Worm (Caenorhabditis elegans): Measurements from ENCODE around the gene Y57G11B.8.

Y57G11B.8 gene

DNA sequence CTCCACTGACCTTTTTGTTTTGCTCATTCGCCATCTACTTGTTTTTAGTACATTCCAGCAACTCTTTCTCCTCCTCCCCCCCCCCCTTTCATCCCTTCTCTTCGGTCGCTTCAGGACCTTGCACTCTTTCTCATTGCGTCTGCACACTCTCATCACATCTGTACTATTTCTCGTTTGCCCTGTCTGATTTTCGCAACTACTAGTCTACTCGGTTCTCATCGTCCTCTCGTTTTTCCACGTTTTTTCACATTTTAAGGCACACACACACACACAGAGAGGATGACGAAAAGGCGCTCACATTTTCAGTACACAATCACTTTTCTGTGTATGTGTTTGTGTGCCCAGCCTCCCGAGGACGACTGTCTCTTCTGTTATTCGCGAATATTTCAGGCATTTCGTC, 42.0 kb upstream of the Y57G11B.8 start (continued):
- TF ChIP-seq R02D3.7 (tag; optimal IDR thresholded peaks at IDR 0.05), result no peak
- TF ChIP-seq mdt-29 (GFP tag; IDR thresholded peaks at IDR 0.05), result no peak
- TF ChIP-seq daf-8 (GFP tag; IDR thresholded peaks at IDR 0.05), result no peak
- no peak for TF ChIP-seq snpc-4 (tag; optimal IDR thresholded peaks at IDR 0.05)
- no peak for TF ChIP-seq set-16 (GFP tag; IDR thresholded peaks at IDR 0.05)
- no peak for TF ChIP-seq nhr-77 (tag; optimal IDR thresholded peaks at IDR 0.05)
- no peak for TF ChIP-seq lin-38 (GFP tag; IDR thresholded peaks at IDR 0.05)
- no peak for TF ChIP-seq nhr-102 (tag; optimal IDR thresholded peaks at IDR 0.05)
- no peak for TF ChIP-seq nhr-48 (tag; optimal IDR thresholded peaks at IDR 0.05)
- peak; percentile 45 to 54 for TF ChIP-seq lsy-2 (tag; optimal IDR thresholded peaks at IDR 0.05)
- TF ChIP-seq daf-16 (GFP tag; optimal IDR thresholded peaks at IDR 0.05), result peak in 1 of 2 experiments; percentile 87
- TF ChIP-seq daf-16 (tag; optimal IDR thresholded peaks at IDR 0.05), result peak; percentile 84
- TF ChIP-seq ceh-44 (GFP tag; IDR thresholded peaks at IDR 0.05), result no peak
- TF ChIP-seq hif-1 (tag; optimal IDR thresholded peaks at IDR 0.05), result peak in 1 of 2 experiments; percentile 41
- no peak for TF ChIP-seq lin-1 (GFP tag; IDR thresholded peaks at IDR 0.05)
- no peak for TF ChIP-seq dpl-1 (GFP tag; optimal IDR thresholded peaks at IDR 0.05)
- no peak for TF ChIP-seq egl-27 (tag; optimal IDR thresholded peaks at IDR 0.05)
- peak; percentile 74 for TF ChIP-seq nhr-11 (tag; optimal IDR thresholded peaks at IDR 0.05)
- no peak for TF ChIP-seq tag-97 (GFP tag; IDR thresholded peaks at IDR 0.05)
- TF ChIP-seq unc-39 (tag; optimal IDR thresholded peaks at IDR 0.05), result no peak
- no peak for TF ChIP-seq zfp-3 (GFP tag; conservative IDR thresholded peaks at IDR 0.05)

ce11 chrIV:14620042-14620441, 41.5 kb upstream of the Y57G11B.8 start:
- TF ChIP-seq daf-16 (GFP tag; optimal IDR thresholded peaks at IDR 0.05) (no peak), daf-16 (tag; optimal IDR thresholded peaks at IDR 0.05) (peak; percentile 56), unc-62 (GFP tag; optimal IDR thresholded peaks at IDR 0.05 in 1 of 2) (peak in 1 of 2 experiments; percentile 51), unc-62 (tag; optimal IDR thresholded peaks at IDR 0.05) (no peak), pha-4 (GFP tag; IDR thresholded peaks at IDR 0.05) (0 out of 2 replicates have a peak, but pooled peaks have one; percentile 5), pha-4 (tag; optimal IDR thresholded peaks at IDR 0.05) (no peak), nhr-28 (tag; optimal IDR thresholded peaks at IDR 0.05) (peak; percentile 10), dve-1 (tag; optimal IDR thresholded peaks at IDR 0.05; ENCODE audit: insufficient read depth) (peak; percentile 28), ceh-32 (tag; optimal IDR thresholded peaks at IDR 0.05; ENCODE audit: poor library complexity) (no peak), daf-19 (GFP tag; conservative IDR thresholded peaks at IDR 0.05) (no peak), dmd-6 (GFP tag; IDR thresholded peaks at IDR 0.05) (peak; percentile 68)

ce11 chrIV:14618551-14618950, 40.1 kb upstream of the Y57G11B.8 start:
- TF ChIP-seq Y105C5A.15 (GFP tag; IDR thresholded peaks at IDR 0.05), result no peak
- TF ChIP-seq dmd-8 (GFP tag; IDR thresholded peaks at IDR 0.05), result no peak
- no peak for TF ChIP-seq lim-7 (GFP tag; IDR thresholded peaks at IDR 0.05)
- no peak for TF ChIP-seq unc-130 (GFP tag; optimal IDR thresholded peaks at IDR 0.05)
- no peak for TF ChIP-seq zfp-3 (GFP tag; conservative IDR thresholded peaks at IDR 0.05)
- no peak for TF ChIP-seq ceh-20 (GFP tag; IDR thresholded peaks at IDR 0.05)
- TF ChIP-seq gei-8 (GFP tag; optimal IDR thresholded peaks at IDR 0.05), result no peak
- no peak for TF ChIP-seq pqm-1 (tag; optimal IDR thresholded peaks at IDR 0.05)
- peak; percentile 94 for TF ChIP-seq aha-1 (tag)
- no peak for TF ChIP-seq hlh-11 (tag; optimal IDR thresholded peaks at IDR 0.05)
- 0 out of 2 replicates have a peak, but pooled peaks have one; percentile 28 for TF ChIP-seq vab-7 (GFP tag; IDR thresholded peaks at IDR 0.05)
- TF ChIP-seq daf-16 (GFP tag; optimal IDR thresholded peaks at IDR 0.05), result no peak
- no peak for TF ChIP-seq daf-16 (tag; optimal IDR thresholded peaks at IDR 0.05)
- no peak for TF ChIP-seq zag-1 (tag; optimal IDR thresholded peaks at IDR 0.05)
- no peak for TF ChIP-seq nhr-11 (tag; optimal IDR thresholded peaks at IDR 0.05)
- no peak for TF ChIP-seq F49E8.2 (tag; optimal IDR thresholded peaks at IDR 0.05; ENCODE audit: borderline replicate concordance)
- TF ChIP-seq mxl-3 (GFP tag; optimal IDR thresholded peaks at IDR 0.05), result no peak
- no peak for TF ChIP-seq mdl-1 (tag; optimal IDR thresholded peaks at IDR 0.05)
- no peak for TF ChIP-seq nhr-10 (tag; optimal IDR thresholded peaks at IDR 0.05)
- no peak for TF ChIP-seq R02D3.7 (tag; optimal IDR thresholded peaks at IDR 0.05)
- no peak for TF ChIP-seq nhr-28 (tag; optimal IDR thresholded peaks at IDR 0.05)
- TF ChIP-seq lin-29 (GFP tag; IDR thresholded peaks at IDR 0.05), result no peak
- no peak for TF ChIP-seq arid-1 (GFP tag; conservative IDR thresholded peaks at IDR 0.05)
- TF ChIP-seq ama-1 (optimal IDR thresholded peaks at IDR 0.05), result peak; percentile 54
- TF ChIP-seq F26F4.8 (GFP tag; conservative IDR thresholded peaks at IDR 0.05), result no peak
- no peak for TF ChIP-seq daf-19 (GFP tag; conservative IDR thresholded peaks at IDR 0.05)
- no peak for TF ChIP-seq tag-97 (GFP tag; IDR thresholded peaks at IDR 0.05)
- TF ChIP-seq nhr-42 (GFP tag; IDR thresholded peaks at IDR 0.05), result 0 out of 2 replicates have a peak, but pooled peaks have one; percentile 17

All from whole organism, L4 larva.